Worm (Caenorhabditis elegans): ENCODE measurements around the gene B0198.3.

The B0198.3 gene

ce11 chrX:11999573-11999972 is 57.3 kb downstream of the B0198.3 start:
- no peak for TF ChIP-seq elt-3 (tag; optimal IDR thresholded peaks at IDR 0.05)
- TF ChIP-seq elt-2 (tag; optimal IDR thresholded peaks at IDR 0.05): peak; percentile 45
- TF ChIP-seq fos-1 (tag; optimal IDR thresholded peaks at IDR 0.05): no peak
- TF ChIP-seq pqm-1 (tag; optimal IDR thresholded peaks at IDR 0.05): peak; percentile 36
- no peak for TF ChIP-seq nhr-77 (tag; optimal IDR thresholded peaks at IDR 0.05)

ce11 chrX:11996606-11997005 is 60.3 kb downstream of the B0198.3 start:
- TF ChIP-seq elt-2 (tag; optimal IDR thresholded peaks at IDR 0.05) (peak; percentile 32), pqm-1 (tag; optimal IDR thresholded peaks at IDR 0.05) (peak; percentile 66), ama-1 (optimal IDR thresholded peaks at IDR 0.05) (no peak), pha-4 (tag; optimal IDR thresholded peaks at IDR 0.05) (peak; percentile 42)

- no peak for TF ChIP-seq nhr-11 (tag; optimal IDR thresholded peaks at IDR 0.05)
- TF ChIP-seq nhr-25 (tag; optimal IDR thresholded peaks at IDR 0.05): no peak
- no peak for TF ChIP-seq fkh-10 (GFP tag; optimal IDR thresholded peaks at IDR 0.05)
Observed at ce11 chrX:11994484-11994883, 62.4 kb downstream of the B0198.3 start, which contains the start of gene C49F5.7. Gene C49F5.7 (plus strand): TSS chrX:11994784.

ce11 chrX:11993327-11993726 is 63.5 kb downstream of the B0198.3 start:
- TF ChIP-seq nhr-43 (tag; optimal IDR thresholded peaks at IDR 0.05; ENCODE audit: poor library complexity, severe bottlenecking): no peak
- TF ChIP-seq elt-2 (tag; optimal IDR thresholded peaks at IDR 0.05): peak; percentile 12

DNA sequence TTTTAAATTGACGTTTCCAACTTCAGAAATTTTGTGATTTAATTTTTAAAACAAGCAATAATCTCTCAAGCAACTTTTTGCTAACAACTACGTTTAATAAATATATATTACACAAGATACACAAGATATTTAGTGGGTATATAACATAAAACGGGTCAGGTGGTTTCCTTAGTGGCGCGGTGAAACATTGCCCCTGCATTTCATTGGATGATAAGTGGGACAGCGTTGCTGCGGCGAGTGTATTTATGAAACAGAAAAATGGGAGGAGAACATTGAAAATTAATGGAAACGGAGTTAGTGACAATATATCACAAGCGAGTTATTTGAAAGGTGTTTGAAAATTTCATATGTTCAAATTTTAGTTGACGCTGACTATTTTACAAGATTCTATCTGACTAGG is 64.1 kb downstream of the B0198.3 start:
- no peak for TF ChIP-seq fkh-2 (tag; optimal IDR thresholded peaks at IDR 0.05)
- no peak for TF ChIP-seq pha-4 (tag; optimal IDR thresholded peaks at IDR 0.05)
- TF ChIP-seq elt-1 (tag; optimal IDR thresholded peaks at IDR 0.05): no peak
- peak; percentile 47 for TF ChIP-seq nfya-1 (tag; optimal IDR thresholded peaks at IDR 0.05; ENCODE audit: insufficient read depth)
- TF ChIP-seq ama-1 (optimal IDR thresholded peaks at IDR 0.05): no peak
- TF ChIP-seq egl-27 (tag; optimal IDR thresholded peaks at IDR 0.05): no peak
- TF ChIP-seq sea-2 (GFP tag; optimal IDR thresholded peaks at IDR 0.05): no peak

Measured in whole organism, L3 larva.